Worm (Caenorhabditis elegans) whole organism, L4 larva: ENCODE results near the gene rsp-2.

Experiments used
- F10B5.3 ChIP-seq: sonication (generic microtip); optimal IDR thresholded peaks from 2 replicates; lab custom pipeline; 2016; ENCODE audit warnings: mild to moderate bottlenecking, missing genetic modification characterization, missing compliant biosample characterization
- F26F4.8 ChIP-seq: fragments of 200-800 bp; sonication (Bioruptor generic); conservative IDR thresholded peaks from 2 replicates; pipeline ENCODE4 v1.3.6; 2022; ENCODE audit warnings: missing genetic modification characterization, missing compliant biosample characterization
- R02D3.7 ChIP-seq: fragments of 150-350 bp; sonication (generic microtip); optimal IDR thresholded peaks from 3 replicates; lab custom pipeline; 2014; ENCODE audit warnings: missing biosample characterization, missing genetic modification characterization
- Y75B8A.6 ChIP-seq: fragments of 200-800 bp; sonication (Bioruptor generic); IDR thresholded peaks from 2 replicates; pipeline ENCODE4 v1.3.6; 2022; ENCODE audit warnings: missing genetic modification reagents, missing genetic modification characterization, missing compliant biosample characterization
- ZK546.5 ChIP-seq, 2 experiments: sonication (generic microtip); optimal IDR thresholded peaks; 2 replicates each; lab custom pipeline; 2017; ENCODE audit warnings: missing biosample characterization in 2 of 2, missing genetic modification characterization in 2 of 2
- aha-1 ChIP-seq: fragments of 150-350 bp; peaks from one replicate; lab custom pipeline; 2014; ENCODE audit warnings: missing biosample characterization, missing genetic modification characterization
- ama-1 ChIP-seq: fragments of 150-350 bp; optimal IDR thresholded peaks from 2 replicates; lab custom pipeline; 2014; ENCODE audit warnings: inconsistent platforms, mixed read lengths
- arid-1 ChIP-seq: fragments of 200-800 bp; sonication (Bioruptor generic); conservative IDR thresholded peaks from 2 replicates; pipeline ENCODE4 v1.3.6; 2022; ENCODE audit warnings: missing genetic modification reagents, missing genetic modification characterization, missing compliant biosample characterization
- ceh-44 ChIP-seq: fragments of 200-800 bp; sonication (Bioruptor generic); IDR thresholded peaks from 2 replicates; pipeline ENCODE4 v1.3.6; 2022; ENCODE audit warnings: missing genetic modification reagents, missing genetic modification characterization, missing compliant biosample characterization
- ceh-62 ChIP-seq: sonication (generic microtip); optimal IDR thresholded peaks from 2 replicates; lab custom pipeline; 2017; ENCODE audit warnings: missing biosample characterization, missing genetic modification characterization
- ceh-82 ChIP-seq: sonication (generic microtip); optimal IDR thresholded peaks from 2 replicates; lab custom pipeline; 2017; ENCODE audit warnings: missing biosample characterization, missing genetic modification characterization
- cey-2 ChIP-seq: sonication (generic microtip); optimal IDR thresholded peaks from 3 replicates; lab custom pipeline; 2017; ENCODE audit warnings: missing genetic modification characterization, mild to moderate bottlenecking, missing compliant biosample characterization, antibody characterized with exemption, borderline replicate concordance; ENCODE audit not compliant: insufficient read depth
- daf-16 ChIP-seq, 3 experiments: sonication (generic microtip); optimal IDR thresholded peaks; 2 replicates each; lab custom pipeline; 2016 to 2017; ENCODE audit warnings: missing genetic modification characterization in 3 of 3, missing genetic modification reagents in 3 of 3, mild to moderate bottlenecking in 2 of 3, missing compliant biosample characterization in 2 of 3, missing biosample characterization in 1 of 3, moderate library complexity in 1 of 3
- dmd-6 ChIP-seq: fragments of 200-800 bp; sonication (Bioruptor generic); IDR thresholded peaks from 2 replicates; pipeline ENCODE4 v1.3.6; 2022; ENCODE audit warnings: missing genetic modification reagents, missing genetic modification characterization, missing compliant biosample characterization
- dmd-9 ChIP-seq: fragments of 200-800 bp; sonication (Bioruptor generic); IDR thresholded peaks from 2 replicates; pipeline ENCODE4 v1.3.6; 2022; ENCODE audit warnings: missing genetic modification reagents, missing genetic modification characterization, missing compliant biosample characterization
- dve-1 ChIP-seq: sonication (generic microtip); optimal IDR thresholded peaks from 2 replicates; lab custom pipeline; 2017; ENCODE audit warnings: antibody characterized with exemption, mild to moderate bottlenecking, missing genetic modification characterization, missing compliant biosample characterization; ENCODE audit not compliant: insufficient read depth
- egl-27 ChIP-seq: sonication (generic microtip); optimal IDR thresholded peaks from 3 replicates; lab custom pipeline; 2017; ENCODE audit warnings: missing biosample characterization, missing genetic modification reagents, missing genetic modification characterization
- gei-8 ChIP-seq: fragments of 200-800 bp; sonication (Bioruptor generic); optimal IDR thresholded peaks from 2 replicates; lab custom pipeline; 2018; ENCODE audit warnings: mild to moderate bottlenecking, missing genetic modification characterization, missing compliant biosample characterization
- hif-1 ChIP-seq, 2 experiments: sonication (generic microtip); optimal IDR thresholded peaks; 2 replicates each; lab custom pipeline; 2016 to 2017; ENCODE audit warnings: missing compliant biosample characterization in 2 of 2, missing genetic modification characterization in 2 of 2, missing genetic modification reagents in 2 of 2, missing genotype in 2 of 2, mild to moderate bottlenecking in 1 of 2
- hlh-11 ChIP-seq: fragments of 200-800 bp; sonication (Bioruptor generic); optimal IDR thresholded peaks from 2 replicates; lab custom pipeline; 2018; ENCODE audit warnings: mild to moderate bottlenecking, missing genetic modification characterization, missing compliant biosample characterization
- hmg-1.1 ChIP-seq: fragments of 200-800 bp; sonication (Bioruptor generic); IDR thresholded peaks from 2 replicates; pipeline ENCODE4 v1.3.6; 2022; ENCODE audit warnings: missing genetic modification reagents, missing genetic modification characterization, missing compliant biosample characterization
- jun-1 ChIP-seq: fragments of 150-350 bp; optimal IDR thresholded peaks from 2 replicates; lab custom pipeline; 2014; ENCODE audit warnings: missing biosample characterization, missing genetic modification reagents, missing genetic modification characterization
- lin-13 ChIP-seq: fragments of 150-350 bp; optimal IDR thresholded peaks from 2 replicates; lab custom pipeline; 2014; ENCODE audit warnings: missing biosample characterization, missing genetic modification reagents, missing genetic modification characterization
- lin-15B ChIP-seq: fragments of 150-350 bp; sonication (generic microtip); optimal IDR thresholded peaks from 3 replicates; lab custom pipeline; 2014; ENCODE audit warnings: missing biosample characterization, missing genetic modification characterization
- lin-38 ChIP-seq: fragments of 200-800 bp; sonication (Bioruptor generic); IDR thresholded peaks from 2 replicates; pipeline ENCODE4 v1.3.6; 2022; ENCODE audit warnings: missing genetic modification reagents, missing genetic modification characterization, missing compliant biosample characterization
- lsy-2 ChIP-seq, 2 experiments: fragments of 150-350 bp in 1 of 2; sonication (generic microtip) in 1 of 2; optimal IDR thresholded peaks; 2 replicates each; lab custom pipeline; 2014 to 2017; ENCODE audit warnings: missing biosample characterization in 2 of 2, missing genetic modification characterization in 2 of 2
- mdl-1 ChIP-seq, 2 experiments: fragments of 150-350 bp in 1 of 2; sonication (generic microtip) in 1 of 2; optimal IDR thresholded peaks; 2 replicates each; lab custom pipeline; 2014 to 2017; ENCODE audit warnings: missing biosample characterization in 2 of 2, missing genetic modification characterization in 2 of 2
- mes-2 ChIP-seq: sonication (generic microtip); optimal IDR thresholded peaks from 2 replicates; lab custom pipeline; 2016; ENCODE audit warnings: missing genotype, mild to moderate bottlenecking, missing genetic modification characterization, missing compliant biosample characterization; ENCODE audit not compliant: poor library complexity, severe bottlenecking
- mxl-2 ChIP-seq: fragments of 200-800 bp; sonication (Bioruptor generic); conservative IDR thresholded peaks from 2 replicates; pipeline ENCODE4 v1.3.6; 2022; ENCODE audit warnings: missing genetic modification reagents, missing genetic modification characterization, missing compliant biosample characterization
- nhr-10 ChIP-seq: fragments of 150-350 bp; optimal IDR thresholded peaks from 2 replicates; lab custom pipeline; 2014; ENCODE audit warnings: missing biosample characterization, missing genetic modification characterization
- nhr-11 ChIP-seq: fragments of 150-350 bp; optimal IDR thresholded peaks from 2 replicates; lab custom pipeline; 2014; ENCODE audit warnings: missing biosample characterization, missing genetic modification characterization
- nhr-111 ChIP-seq: fragments of 200-800 bp; sonication (Bioruptor generic); optimal IDR thresholded peaks from 2 replicates; lab custom pipeline; 2018; ENCODE audit warnings: mild to moderate bottlenecking, missing genetic modification characterization, missing compliant biosample characterization
- nhr-237 ChIP-seq: sonication (generic microtip); optimal IDR thresholded peaks from 2 replicates; lab custom pipeline; 2017; ENCODE audit warnings: missing biosample characterization, missing genetic modification characterization
- nhr-28 ChIP-seq: fragments of 150-350 bp; optimal IDR thresholded peaks from 2 replicates; lab custom pipeline; 2014; ENCODE audit warnings: missing biosample characterization, missing genetic modification characterization
- nhr-42 ChIP-seq: fragments of 200-800 bp; sonication (Bioruptor generic); IDR thresholded peaks from 2 replicates; pipeline ENCODE4 v1.3.6; 2022; ENCODE audit warnings: missing genetic modification characterization, missing compliant biosample characterization
- nhr-77 ChIP-seq: fragments of 150-350 bp; optimal IDR thresholded peaks from 2 replicates; lab custom pipeline; 2014; ENCODE audit warnings: missing biosample characterization, missing genetic modification characterization
- pqm-1 ChIP-seq: sonication (generic microtip); optimal IDR thresholded peaks from 2 replicates; lab custom pipeline; 2017; ENCODE audit warnings: missing biosample characterization, missing genetic modification characterization
- sdz-12 ChIP-seq: fragments of 200-800 bp; sonication (Bioruptor generic); optimal IDR thresholded peaks from 2 replicates; lab custom pipeline; 2018; ENCODE audit warnings: mild to moderate bottlenecking, missing genetic modification characterization, missing compliant biosample characterization
- skn-1 ChIP-seq: fragments of 150-350 bp; optimal IDR thresholded peaks from 2 replicates; lab custom pipeline; 2014; ENCODE audit warnings: missing biosample characterization, missing genetic modification characterization
- snpc-1.2 ChIP-seq: fragments of 200-800 bp; sonication (Bioruptor generic); IDR thresholded peaks from 2 replicates; pipeline ENCODE4 v1.3.6; 2022; ENCODE audit warnings: missing genetic modification reagents, missing genetic modification characterization, missing compliant biosample characterization
- spr-1 ChIP-seq: sonication (generic microtip); optimal IDR thresholded peaks from 2 replicates; lab custom pipeline; 2016; ENCODE audit warnings: mild to moderate bottlenecking, missing genetic modification characterization, missing compliant biosample characterization
- unc-130 ChIP-seq: sonication (generic microtip); optimal IDR thresholded peaks from 2 replicates; lab custom pipeline; 2016; ENCODE audit warnings: missing genetic modification reagents, missing genetic modification characterization, missing compliant biosample characterization
- unc-62 ChIP-seq, 3 experiments: fragments of 150-350 bp in 1 of 3; sonication (generic microtip); optimal IDR thresholded peaks in 2 of 3; peaks in 1 of 3; 1 replicate in 1 of 3; 2 replicates in 2 of 3; lab custom pipeline; 2014 to 2017; ENCODE audit warnings: missing biosample characterization in 3 of 3, missing genetic modification characterization in 3 of 3, missing genetic modification reagents in 3 of 3, missing genotype in 1 of 3
- vab-7 ChIP-seq: fragments of 200-800 bp; sonication (Bioruptor generic); IDR thresholded peaks from 2 replicates; pipeline ENCODE4 v1.3.6; 2022; ENCODE audit warnings: missing genetic modification reagents, missing genetic modification characterization, missing compliant biosample characterization
- zfp-2 ChIP-seq: sonication (generic microtip); optimal IDR thresholded peaks from 2 replicates; lab custom pipeline; 2016; ENCODE audit warnings: mild to moderate bottlenecking, missing genetic modification characterization, missing compliant biosample characterization
- zip-11 ChIP-seq: fragments of 200-800 bp; sonication (Bioruptor generic); IDR thresholded peaks from 2 replicates; pipeline ENCODE4 v1.3.6; 2022; ENCODE audit warnings: missing genetic modification characterization, missing compliant biosample characterization

The rsp-2 gene

ce11 chrII:11464427-11464944 is 11.7 kb upstream of the rsp-2 start, which contains the start of the genes aars-1 and rga-1 (continued):
- TF ChIP-seq unc-62 (GFP tag; optimal IDR thresholded peaks at IDR 0.05 in 1 of 2; lab: Kevin White, UChicago) (peak in 1 of 2 experiments; percentile 97), unc-62 (tag; optimal IDR thresholded peaks at IDR 0.05; lab: Kevin White, UChicago) (no peak), ceh-44 (GFP tag; lab: Robert Waterston, UW) (no peak)

- no peak for TF ChIP-seq spr-1
- TF ChIP-seq F10B5.3 (tag; lab: Kevin White, UChicago), result no peak
- TF ChIP-seq gei-8 (GFP tag; lab: Kevin White, UChicago), result no peak
- no peak for TF ChIP-seq pqm-1
- no peak for TF ChIP-seq snpc-1.2 (GFP tag; lab: Robert Waterston, UW)
- TF ChIP-seq unc-130 (GFP tag; lab: Kevin White, UChicago), result peak; percentile 5
- no peak for TF ChIP-seq mdl-1 (tag; optimal IDR thresholded peaks at IDR 0.05; lab: Kevin White, UChicago)
- no peak for TF ChIP-seq hlh-11 (tag; lab: Kevin White, UChicago)
- no peak for TF ChIP-seq F26F4.8 (GFP tag; lab: Robert Waterston, UW)
- no peak for TF ChIP-seq cey-2 (tag; lab: Kevin White, UChicago)
- TF ChIP-seq nhr-42, result no peak
- TF ChIP-seq nhr-28, result no peak
- no peak for TF ChIP-seq skn-1 (tag; lab: Kevin White, UChicago)
- TF ChIP-seq mxl-2, result no peak
- TF ChIP-seq mes-2, result peak; percentile 76
- no peak for TF ChIP-seq lsy-2 (tag; optimal IDR thresholded peaks at IDR 0.05; lab: Kevin White, UChicago)
- no peak for TF ChIP-seq ZK546.5 (tag; optimal IDR thresholded peaks at IDR 0.05; lab: Kevin White, UChicago)
- TF ChIP-seq R02D3.7 (tag; lab: Kevin White, UChicago), result peak; percentile 72
- no peak for TF ChIP-seq hif-1 (tag; optimal IDR thresholded peaks at IDR 0.05; lab: Kevin White, UChicago)
- TF ChIP-seq hmg-1.1, result no peak
- TF ChIP-seq nhr-11 (tag; lab: Kevin White, UChicago), result no peak
- no peak for TF ChIP-seq ama-1
- no peak for TF ChIP-seq lin-15B
- TF ChIP-seq daf-16 (GFP tag; optimal IDR thresholded peaks at IDR 0.05; lab: Kevin White, UChicago), result no peak
- TF ChIP-seq daf-16 (tag; optimal IDR thresholded peaks at IDR 0.05; lab: Kevin White, UChicago), result no peak
Measured at ce11 chrII:11463899-11464298, 11.1 kb upstream of the rsp-2 start.

- TF ChIP-seq dmd-9 (GFP tag; lab: Robert Waterston, UW) (no peak), nhr-28 (peak; percentile 75), nhr-237 (tag; lab: Kevin White, UChicago) (no peak), zip-11 (GFP tag; lab: Robert Waterston, UW) (no peak), unc-62 (GFP tag; optimal IDR thresholded peaks at IDR 0.05 in 1 of 2; lab: Kevin White, UChicago) (no peak), unc-62 (tag; optimal IDR thresholded peaks at IDR 0.05; lab: Kevin White, UChicago) (no peak), snpc-1.2 (GFP tag; lab: Robert Waterston, UW) (no peak), nhr-77 (peak; percentile 11), sdz-12 (no peak), Y75B8A.6 (GFP tag; lab: Robert Waterston, UW) (no peak), nhr-111 (GFP tag; lab: Kevin White, UChicago) (no peak), arid-1 (GFP tag; lab: Robert Waterston, UW) (no peak), daf-16 (GFP tag; optimal IDR thresholded peaks at IDR 0.05; lab: Kevin White, UChicago) (no peak), daf-16 (tag; optimal IDR thresholded peaks at IDR 0.05; lab: Kevin White, UChicago) (peak; percentile 43), ceh-62 (tag; lab: Kevin White, UChicago) (no peak), lin-38 (GFP tag; lab: Robert Waterston, UW) (peak; percentile 20; the same call in 1 of the 2 replicates), dmd-6 (GFP tag; lab: Robert Waterston, UW) (peak; percentile 27; the same call in 1 of the 2 replicates), mxl-2 (no peak), ceh-82 (tag; lab: Kevin White, UChicago) (no peak), zfp-2 (no peak), dve-1 (tag; lab: Kevin White, UChicago) (peak; percentile 39), jun-1 (no peak), egl-27 (tag; lab: Kevin White, UChicago) (no peak), lin-13 (GFP tag; lab: Kevin White, UChicago) (no peak), aha-1 (peak; percentile 12), nhr-10 (no peak), pqm-1 (peak; percentile 54), cey-2 (tag; lab: Kevin White, UChicago) (no peak), vab-7 (GFP tag; lab: Robert Waterston, UW) (no peak), F26F4.8 (GFP tag; lab: Robert Waterston, UW) (no peak), hlh-11 (tag; lab: Kevin White, UChicago) (peak; percentile 40)
Measured at ce11 chrII:11459883-11460282, 7.1 kb upstream of the rsp-2 start.
